Worm (Caenorhabditis elegans) whole organism, midembryonic: ENCODE data around the gene C30F2.4.

Experiments used
- T22C8.4 ChIP-seq: fragments of 200-800 bp; sonication (Bioruptor generic); IDR thresholded peaks from 2 replicates; pipeline ENCODE4 v1.3.6; 2022; ENCODE audit warnings: missing genetic modification characterization, missing compliant biosample characterization
- cog-1 ChIP-seq: sonication (generic microtip); optimal IDR thresholded peaks from 2 replicates; lab custom pipeline; 2016; ENCODE audit warnings: missing genetic modification characterization, missing compliant biosample characterization
- flt-1 ChIP-seq: fragments of 200-800 bp; sonication (Bioruptor generic); IDR thresholded peaks from 2 replicates; pipeline ENCODE4 v1.3.6; 2022; ENCODE audit warnings: missing genetic modification characterization, missing compliant biosample characterization
- klf-2 ChIP-seq: fragments of 200-800 bp; sonication (Bioruptor generic); conservative IDR thresholded peaks from 2 replicates; pipeline ENCODE4 v1.3.6; 2022; ENCODE audit warnings: missing genetic modification reagents, missing genetic modification characterization, missing compliant biosample characterization
- med-1 ChIP-seq: sonication (generic microtip); optimal IDR thresholded peaks from 2 replicates; lab custom pipeline; 2017; ENCODE audit warnings: missing genetic modification characterization, mild to moderate bottlenecking, missing compliant biosample characterization, antibody characterized with exemption, missing genetic modification reagents; ENCODE audit not compliant: insufficient read depth
- ref-1 ChIP-seq: fragments of 200-800 bp; sonication (Bioruptor generic); conservative IDR thresholded peaks from 2 replicates; pipeline ENCODE4 v1.3.6; 2022; ENCODE audit warnings: missing genetic modification reagents, missing genetic modification characterization, missing compliant biosample characterization
- tab-1 ChIP-seq: fragments of 200-800 bp; sonication (Bioruptor generic); IDR thresholded peaks from 2 replicates; pipeline ENCODE4 v1.3.6; 2022; ENCODE audit warnings: missing genetic modification characterization, missing compliant biosample characterization
- ztf-23 ChIP-seq: fragments of 200-800 bp; sonication (Bioruptor generic); IDR thresholded peaks from 2 replicates; pipeline ENCODE4 v1.3.6; 2022; ENCODE audit warnings: missing genetic modification reagents, missing genetic modification characterization, missing compliant biosample characterization
- ztf-29 ChIP-seq: fragments of 200-800 bp; sonication (Bioruptor generic); IDR thresholded peaks from 2 replicates; pipeline ENCODE4 v1.3.6; 2022; ENCODE audit warnings: missing genetic modification reagents, missing genetic modification characterization, missing compliant biosample characterization

The C30F2.4 gene

ce11 chrX:16040207-16040716 is 36.1 kb downstream of the C30F2.4 start, which contains the start of gene B0395.3:
Gene B0395.3 (minus strand): TSS chrX:16040257.
- TF ChIP-seq ztf-23, result peak; percentile 65; the same call in 1 of the 2 replicates
- no peak for TF ChIP-seq T22C8.4 (GFP tag; lab: Robert Waterston, UW)

ce11 chrX:16039173-16039572 is 37.2 kb downstream of the C30F2.4 start:
- TF ChIP-seq ztf-23 (no peak), T22C8.4 (GFP tag; lab: Robert Waterston, UW) (no peak), med-1 (GFP tag; lab: Kevin White, UChicago) (no peak), ref-1 (GFP tag; lab: Robert Waterston, UW) (no peak), cog-1 (no peak), ztf-29 (GFP tag; lab: Robert Waterston, UW) (no peak), tab-1 (GFP tag; lab: Robert Waterston, UW) (no peak), flt-1 (GFP tag; lab: Robert Waterston, UW) (no peak), klf-2 (no peak)

ce11 chrX:16030506-16030905 is 45.9 kb downstream of the C30F2.4 start, which contains the start of gene mboa-1:
Gene mboa-1 (plus strand): TSS chrX:16030806.
- no peak for TF ChIP-seq flt-1 (GFP tag; lab: Robert Waterston, UW)
- no peak for TF ChIP-seq ztf-23
- TF ChIP-seq klf-2, result no peak
- TF ChIP-seq ztf-29 (GFP tag; lab: Robert Waterston, UW), result no peak
- TF ChIP-seq tab-1 (GFP tag; lab: Robert Waterston, UW), result no peak
- TF ChIP-seq med-1 (GFP tag; lab: Kevin White, UChicago), result no peak
- TF ChIP-seq ref-1 (GFP tag; lab: Robert Waterston, UW), result no peak
- TF ChIP-seq cog-1, result no peak
- TF ChIP-seq T22C8.4 (GFP tag; lab: Robert Waterston, UW), result no peak

DNA sequence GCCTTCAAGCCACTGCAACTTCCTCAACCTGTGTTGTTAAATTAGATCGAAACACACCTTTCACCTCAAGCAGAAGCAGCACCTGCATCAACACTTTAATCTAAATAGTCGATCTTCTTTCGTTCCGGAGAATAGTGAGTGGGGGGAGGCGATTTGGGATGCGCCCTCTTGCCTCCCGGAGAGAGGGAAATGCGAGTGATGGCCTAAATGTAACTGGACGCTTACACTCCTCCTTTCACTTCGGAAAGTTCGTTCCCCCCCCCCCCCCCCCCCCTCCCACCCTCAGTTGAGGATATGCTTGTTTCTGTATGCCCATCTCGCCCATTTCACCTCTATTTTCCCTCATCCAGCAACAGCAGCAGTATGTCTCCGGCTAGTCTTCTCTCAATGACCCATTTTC is 47.4 kb downstream of the C30F2.4 start:
- TF ChIP-seq flt-1 (GFP tag; lab: Robert Waterston, UW) (no peak), med-1 (GFP tag; lab: Kevin White, UChicago) (no peak), ztf-23 (no peak), ztf-29 (GFP tag; lab: Robert Waterston, UW) (no peak), cog-1 (no peak), ref-1 (GFP tag; lab: Robert Waterston, UW) (no peak), tab-1 (GFP tag; lab: Robert Waterston, UW) (no peak), T22C8.4 (GFP tag; lab: Robert Waterston, UW) (no peak), klf-2 (no peak)
